Worm (Caenorhabditis elegans): ENCODE data around the gene C18E9.9.

DNA sequence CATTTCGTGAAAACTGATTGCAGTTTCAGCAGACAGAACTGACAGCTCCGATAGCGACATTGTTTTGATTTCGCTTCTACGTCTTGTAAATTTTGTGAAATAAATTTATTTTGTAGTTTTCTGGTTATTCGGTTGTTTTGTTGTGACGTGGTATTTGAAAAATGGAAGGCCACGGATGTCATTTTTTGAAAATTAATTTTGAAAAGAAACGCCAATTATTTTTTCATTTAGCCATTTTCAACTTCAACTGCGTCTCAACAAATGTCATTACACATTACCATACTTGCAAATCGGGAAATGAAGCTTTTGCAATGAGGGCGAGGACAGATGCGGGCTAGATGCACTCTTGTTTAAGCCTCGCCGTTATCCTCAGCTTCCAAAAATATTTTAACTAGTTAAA lies 1.4 kb downstream of the C18E9.9 start, which contains the start of gene C18E9.8:
- TF ChIP-seq him-1 (tag; optimal IDR thresholded peaks at IDR 0.05) (no peak), dao-5 (tag; optimal IDR thresholded peaks at IDR 0.05) (no peak)

Data from whole organism, L4/young adult.